Comparison of ENCODE assay signal across 5 fruit fly cellular contexts in the genomic region with DNA sequence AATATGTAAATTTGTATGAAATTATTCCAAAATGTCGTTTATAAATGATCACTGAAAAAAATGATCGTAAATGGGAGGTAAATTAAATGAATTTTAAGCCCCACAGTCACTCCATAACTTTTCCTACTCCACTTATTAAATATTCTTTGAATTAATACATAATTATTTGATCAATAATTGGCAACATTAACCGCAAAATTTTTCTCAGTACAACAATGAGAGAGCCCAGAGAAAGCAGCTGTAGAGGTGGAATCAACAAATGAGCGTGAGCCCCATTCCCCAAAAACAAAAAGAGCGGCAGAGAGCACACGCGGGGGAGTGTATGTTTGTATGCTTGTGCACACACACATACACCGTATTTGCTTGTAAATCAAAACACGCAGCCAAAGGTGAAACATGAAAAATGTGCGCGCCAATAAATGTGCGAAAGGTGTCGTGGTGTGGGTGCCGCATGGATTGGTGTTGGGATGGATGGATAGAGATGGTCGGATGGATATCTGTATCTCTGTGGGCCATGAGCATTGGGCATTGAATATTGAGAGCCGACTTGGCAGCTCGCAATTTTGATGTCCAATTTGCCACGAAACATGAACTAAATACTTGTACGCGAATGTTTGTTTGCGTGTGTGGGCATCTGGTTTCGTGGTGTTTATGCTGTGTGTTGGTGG.
A peak's percentile ranks its signal among the peaks of the same experiment; 100 is the strongest.
TF ChIP-seq lines count a peak whose summit lies in the region.

No protein-coding gene starts in this region.

TF ChIP-seq in whole organism, adult, 20 proteins besides CTCF, POLR2A, EP300 and RAD21 (continued from another document):
- peak; percentile 89 for TF ChIP-seq Clk (GFP tag; optimal IDR thresholded peaks at IDR 0.05; lab: Kevin White, UChicago)
- TF ChIP-seq toe (GFP tag; optimal IDR thresholded peaks at IDR 0.05; lab: Kevin White, UChicago), result peak; percentile 71
- no peak for TF ChIP-seq kay (GFP tag; lab: Kevin White, UChicago; ENCODE audit: borderline replicate concordance)
- TF ChIP-seq CG14711 (tag; optimal IDR thresholded peaks at IDR 0.05; lab: Kevin White, UChicago), result peak; percentile 92

TF ChIP-seq in whole organism, embryonic, 481 proteins besides CTCF, POLR2A, EP300 and RAD21 (continued from another document and continues in another):
- TF ChIP-seq NfI (GFP tag; optimal IDR thresholded peaks at IDR 0.05; lab: Kevin White, UChicago) (peak; percentile 99), Spps (tag; optimal IDR thresholded peaks at IDR 0.05; lab: Kevin White, UChicago) (peak; percentile 96), pb (GFP tag; optimal IDR thresholded peaks at IDR 0.05; lab: Kevin White, UChicago) (peak; percentile 67), ap (GFP tag; IDR thresholded peaks at IDR 0.05; lab: Robert Waterston, UW) (no peak), Hey (tag; optimal IDR thresholded peaks at IDR 0.05; lab: Kevin White, UChicago) (peak; percentile 83), gsb (GFP tag; IDR thresholded peaks at IDR 0.05; lab: Robert Waterston, UW) (no peak), CoRest (tag; optimal IDR thresholded peaks at IDR 0.05; lab: Kevin White, UChicago) (peak; percentile 99), CG10543 (GFP tag; optimal IDR thresholded peaks at IDR 0.05; lab: Kevin White, UChicago) (peak; percentile 92), CG11696 (GFP tag; IDR thresholded peaks at IDR 0.05; lab: Robert Waterston, UW) (no peak), CG17359 (tag; optimal IDR thresholded peaks at IDR 0.05; lab: Kevin White, UChicago) (peak; percentile 99), Gug (GFP tag; IDR thresholded peaks at IDR 0.05; lab: Robert Waterston, UW) (peak; percentile 95), Dek (tag; optimal IDR thresholded peaks at IDR 0.05; lab: Kevin White, UChicago) (peak; percentile 99), ftz-f1 (GFP tag; optimal IDR thresholded peaks at IDR 0.05; lab: Kevin White, UChicago) (peak; percentile 49), cwo (GFP tag; optimal IDR thresholded peaks at IDR 0.05; lab: Kevin White, UChicago) (peak; percentile 98), esg (GFP tag; conservative IDR thresholded peaks at IDR 0.05; lab: Robert Waterston, UW) (no peak), stc (GFP tag; IDR thresholded peaks at IDR 0.05; lab: Robert Waterston, UW) (no peak), CG6683 (GFP tag; optimal IDR thresholded peaks at IDR 0.05; lab: Kevin White, UChicago) (peak; percentile 96), Fer2 (tag; optimal IDR thresholded peaks at IDR 0.05; lab: Kevin White, UChicago) (peak; percentile 94), cg (GFP tag; optimal IDR thresholded peaks at IDR 0.05; lab: Kevin White, UChicago) (peak; percentile 89), H15 (GFP tag; IDR thresholded peaks at IDR 0.05; lab: Robert Waterston, UW) (no peak), Dip2 (GFP tag; IDR thresholded peaks at IDR 0.05; lab: Robert Waterston, UW) (no peak), insv (GFP tag; optimal IDR thresholded peaks at IDR 0.05; lab: Kevin White, UChicago) (peak in 1 of 2 experiments; percentile 72), yki (optimal IDR thresholded peaks at IDR 0.05; lab: Kevin White, UChicago) (peak; percentile 64), pnt (GFP tag; optimal IDR thresholded peaks at IDR 0.05; lab: Kevin White, UChicago) (peak; percentile 91), CG31388 (GFP tag; optimal IDR thresholded peaks at IDR 0.05; lab: Kevin White, UChicago) (peak; percentile 96), CG18476 (GFP tag; optimal IDR thresholded peaks at IDR 0.05; lab: Kevin White, UChicago) (peak; percentile 98), B-H2 (GFP tag; optimal IDR thresholded peaks at IDR 0.05; lab: Kevin White, UChicago) (peak; percentile 94), CG12391 (tag; optimal IDR thresholded peaks at IDR 0.05; lab: Kevin White, UChicago) (peak; percentile 99), grn (GFP tag; optimal IDR thresholded peaks at IDR 0.05; lab: Kevin White, UChicago) (peak; percentile 87)

TF ChIP-seq in whole organism, prepupa, 60 proteins besides CTCF, POLR2A, EP300 and RAD21 (continued from another document and continues in another):
- peak; percentile 99 for TF ChIP-seq OdsH (GFP tag; optimal IDR thresholded peaks at IDR 0.05; lab: Kevin White, UChicago)
- TF ChIP-seq Lpt (GFP tag; optimal IDR thresholded peaks at IDR 0.05; lab: Kevin White, UChicago), result peak; percentile 98
- TF ChIP-seq topi (GFP tag; optimal IDR thresholded peaks at IDR 0.05; lab: Kevin White, UChicago), result peak; percentile 98
- peak; percentile 92 for TF ChIP-seq CG6808 (GFP tag; optimal IDR thresholded peaks at IDR 0.05; lab: Kevin White, UChicago)
- TF ChIP-seq pdm3 (GFP tag; optimal IDR thresholded peaks at IDR 0.05; lab: Kevin White, UChicago), result peak; percentile 98
- peak; percentile 97 for TF ChIP-seq Hr39 (GFP tag; optimal IDR thresholded peaks at IDR 0.05; lab: Kevin White, UChicago)
- no peak for TF ChIP-seq CG15336 (GFP tag; IDR thresholded peaks at IDR 0.05; lab: Robert Waterston, UW)
- TF ChIP-seq lz (GFP tag; optimal IDR thresholded peaks at IDR 0.05; lab: Kevin White, UChicago), result peak; percentile 98
- TF ChIP-seq Sox102F (GFP tag; optimal IDR thresholded peaks at IDR 0.05; lab: Kevin White, UChicago), result peak; percentile 98
- TF ChIP-seq CG8632 (GFP tag; optimal IDR thresholded peaks at IDR 0.05; lab: Kevin White, UChicago), result peak; percentile 98
- peak; percentile 86 for TF ChIP-seq CG9139 (GFP tag; optimal IDR thresholded peaks at IDR 0.05; lab: Kevin White, UChicago)
- peak; percentile 96 for TF ChIP-seq CG10669 (GFP tag; optimal IDR thresholded peaks at IDR 0.05; lab: Kevin White, UChicago)
- peak; percentile 63 for TF ChIP-seq fkh (GFP tag; optimal IDR thresholded peaks at IDR 0.05; lab: Kevin White, UChicago)
- peak; percentile 89 for TF ChIP-seq Blimp-1 (GFP tag; optimal IDR thresholded peaks at IDR 0.05; lab: Kevin White, UChicago)
- peak; percentile 95 for TF ChIP-seq CG11762 (GFP tag; optimal IDR thresholded peaks at IDR 0.05; lab: Kevin White, UChicago; ENCODE audit: insufficient read depth)
- peak; percentile 93 for TF ChIP-seq CG1621 (tag; optimal IDR thresholded peaks at IDR 0.05; lab: Kevin White, UChicago)
- TF ChIP-seq Ets96B (tag; optimal IDR thresholded peaks at IDR 0.05; lab: Kevin White, UChicago), result peak; percentile 96
- TF ChIP-seq vri (GFP tag; optimal IDR thresholded peaks at IDR 0.05; lab: Kevin White, UChicago), result peak; percentile 95
- TF ChIP-seq CG4318 (GFP tag; optimal IDR thresholded peaks at IDR 0.05; lab: Kevin White, UChicago), result peak; percentile 98
- peak; percentile 95 for TF ChIP-seq fd59A (GFP tag; optimal IDR thresholded peaks at IDR 0.05; lab: Kevin White, UChicago)
- peak; percentile 92 for TF ChIP-seq spab (GFP tag; optimal IDR thresholded peaks at IDR 0.05; lab: Kevin White, UChicago)
- TF ChIP-seq Gug (GFP tag; IDR thresholded peaks at IDR 0.05; lab: Robert Waterston, UW), result no peak
- no peak for TF ChIP-seq CG11294 (GFP tag; IDR thresholded peaks at IDR 0.05; lab: Robert Waterston, UW)
- peak; percentile 88 for TF ChIP-seq fd85E (GFP tag; optimal IDR thresholded peaks at IDR 0.05; lab: Kevin White, UChicago)
- peak; percentile 98 for TF ChIP-seq Met (GFP tag; optimal IDR thresholded peaks at IDR 0.05; lab: Kevin White, UChicago)
- TF ChIP-seq CG3032 (tag; optimal IDR thresholded peaks at IDR 0.05; lab: Kevin White, UChicago), result peak; percentile 95
- peak; percentile 99 for TF ChIP-seq CG32006 (GFP tag; optimal IDR thresholded peaks at IDR 0.05; lab: Kevin White, UChicago)
- TF ChIP-seq CG3919 (GFP tag; optimal IDR thresholded peaks at IDR 0.05; lab: Kevin White, UChicago), result peak; percentile 99
- TF ChIP-seq ss (GFP tag; optimal IDR thresholded peaks at IDR 0.05; lab: Kevin White, UChicago), result peak; percentile 74 to 86
- peak; percentile 100 for TF ChIP-seq Eip78C (GFP tag; lab: Kevin White, UChicago)
- TF ChIP-seq CG6854 (GFP tag; optimal IDR thresholded peaks at IDR 0.05; lab: Kevin White, UChicago), result peak; percentile 92

TF ChIP-seq in whole organism, pupa, 21 proteins besides CTCF, POLR2A, EP300 and RAD21 (continued from another document):
- TF ChIP-seq CG15710 (tag; optimal IDR thresholded peaks at IDR 0.05; lab: Kevin White, UChicago), result peak; percentile 96
- no peak for TF ChIP-seq rn (GFP tag; IDR thresholded peaks at IDR 0.05; lab: Robert Waterston, UW)
- no peak for TF ChIP-seq CG12605 (GFP tag; IDR thresholded peaks at IDR 0.05; lab: Robert Waterston, UW)
TF ChIP-seq in whole organism, pupa: peak in this region for 14.

TF ChIP-seq in whole organism, wandering third instar larva, 38 proteins besides CTCF, POLR2A, EP300 and RAD21 (continued from another document):
- TF ChIP-seq Myc (optimal IDR thresholded peaks at IDR 0.05; lab: Kevin White, UChicago), result no peak
- peak; percentile 89 for TF ChIP-seq CG9705 (GFP tag; optimal IDR thresholded peaks at IDR 0.05; lab: Kevin White, UChicago)
- TF ChIP-seq foxo (GFP tag; optimal IDR thresholded peaks at IDR 0.05; lab: Kevin White, UChicago), result peak; percentile 57 to 98
- peak; percentile 81 for TF ChIP-seq Vsx2 (GFP tag; optimal IDR thresholded peaks at IDR 0.05; lab: Kevin White, UChicago; ENCODE audit: partially characterized antibody)
- TF ChIP-seq OdsH (GFP tag; optimal IDR thresholded peaks at IDR 0.05; lab: Kevin White, UChicago), result peak; percentile 99
- peak; percentile 98 for TF ChIP-seq HLH106 (tag; optimal IDR thresholded peaks at IDR 0.05; lab: Kevin White, UChicago)
- TF ChIP-seq Mio (GFP tag; optimal IDR thresholded peaks at IDR 0.05; lab: Kevin White, UChicago), result peak; percentile 49
- no peak for TF ChIP-seq jim (GFP tag; optimal IDR thresholded peaks at IDR 0.05; lab: Kevin White, UChicago)
- peak; percentile 96 for TF ChIP-seq sv (GFP tag; optimal IDR thresholded peaks at IDR 0.05; lab: Kevin White, UChicago)
- TF ChIP-seq Abd-B (GFP tag; optimal IDR thresholded peaks at IDR 0.05; lab: Kevin White, UChicago), result no peak
- TF ChIP-seq dl (GFP tag; optimal IDR thresholded peaks at IDR 0.05; lab: Kevin White, UChicago; ENCODE audit: insufficient read depth in 1 of 2, partially characterized antibody in 2 of 2), result peak; percentile 2 to 81
- TF ChIP-seq lola (GFP tag; optimal IDR thresholded peaks at IDR 0.05; lab: Kevin White, UChicago), result no peak
- TF ChIP-seq usp (GFP tag; optimal IDR thresholded peaks at IDR 0.05; lab: Kevin White, UChicago), result no peak
- TF ChIP-seq brk (GFP tag; optimal IDR thresholded peaks at IDR 0.05; lab: Kevin White, UChicago), result peak; percentile 97
- peak; percentile 60 for TF ChIP-seq Hr83 (GFP tag; optimal IDR thresholded peaks at IDR 0.05; lab: Kevin White, UChicago; ENCODE audit: poor library complexity, severe bottlenecking)
- TF ChIP-seq br (GFP tag; optimal IDR thresholded peaks at IDR 0.05; lab: Kevin White, UChicago), result peak; percentile 96
- peak; percentile 62 for TF ChIP-seq GATAd (GFP tag; optimal IDR thresholded peaks at IDR 0.05; lab: Kevin White, UChicago)
- peak; percentile 94 for TF ChIP-seq Hnf4 (GFP tag; optimal IDR thresholded peaks at IDR 0.05; lab: Kevin White, UChicago)
- TF ChIP-seq ey (GFP tag; optimal IDR thresholded peaks at IDR 0.05; lab: Kevin White, UChicago), result peak; percentile 96
